Fruit fly (Drosophila melanogaster): Measurements from ENCODE around the gene CG17078.

Gene CG17078

dm6 chr2L:285596-286023 lies 7.6 kb upstream of the CG17078 start (continued):
- TF ChIP-seq dati (GFP tag; IDR thresholded peaks at IDR 0.05): no peak
- no peak for TF ChIP-seq CG6272 (GFP tag; IDR thresholded peaks at IDR 0.05)
- TF ChIP-seq CG7372 (GFP tag; IDR thresholded peaks at IDR 0.05): peak; percentile 18; the same call in 1 of the 2 replicates
- TF ChIP-seq CG5953 (GFP tag; IDR thresholded peaks at IDR 0.05): 0 out of 2 replicates have a peak, but pooled peaks have one; percentile 29
- no peak for TF ChIP-seq CG2129 (GFP tag; IDR thresholded peaks at IDR 0.05; ENCODE audit: partially characterized antibody)
- peak; percentile 53 for TF ChIP-seq CG10147 (GFP tag; optimal IDR thresholded peaks at IDR 0.05)
- peak; percentile 42 for TF ChIP-seq mam (GFP tag; optimal IDR thresholded peaks at IDR 0.05)
- peak; percentile 80 for TF ChIP-seq pzg (GFP tag; optimal IDR thresholded peaks at IDR 0.05)
- TF ChIP-seq ac (GFP tag; optimal IDR thresholded peaks at IDR 0.05): peak; percentile 19
- TF ChIP-seq p53 (GFP tag; optimal IDR thresholded peaks at IDR 0.05): no peak
- no peak for TF ChIP-seq vnd (GFP tag; IDR thresholded peaks at IDR 0.05; ENCODE audit: partially characterized antibody)
- TF ChIP-seq emc (GFP tag; optimal IDR thresholded peaks at IDR 0.05): no peak
- TF ChIP-seq ems (GFP tag; optimal IDR thresholded peaks at IDR 0.05): peak; percentile 54
- 0 out of 3 replicates have a peak, but pooled peaks have one; percentile 33 for TF ChIP-seq CG17361 (GFP tag; IDR thresholded peaks at IDR 0.05)
- TF ChIP-seq CG11695 (GFP tag; IDR thresholded peaks at IDR 0.05): no peak
- peak; percentile 51 for TF ChIP-seq CG34376 (GFP tag; optimal IDR thresholded peaks at IDR 0.05)
- no peak for TF ChIP-seq CG2889 (GFP tag; IDR thresholded peaks at IDR 0.05)
- TF ChIP-seq CG14710 (tag; optimal IDR thresholded peaks at IDR 0.05): peak; percentile 65
- TF ChIP-seq Sin3A (optimal IDR thresholded peaks at IDR 0.05): no peak
- TF ChIP-seq Rfx (GFP tag; IDR thresholded peaks at IDR 0.05): peak; percentile 75
- TF ChIP-seq CG3847 (GFP tag; IDR thresholded peaks at IDR 0.05): peak; percentile 52
- peak; percentile 70 for TF ChIP-seq CG18599 (GFP tag; optimal IDR thresholded peaks at IDR 0.05)
- peak; percentile 64 for TF ChIP-seq ftz-f1 (GFP tag; optimal IDR thresholded peaks at IDR 0.05)
- TF ChIP-seq Bgb (GFP tag; IDR thresholded peaks at IDR 0.05; ENCODE audit: partially characterized antibody): peak; percentile 53; the same call in 1 of the 2 replicates
- TF ChIP-seq CG3065 (GFP tag; optimal IDR thresholded peaks at IDR 0.05): peak; percentile 60
- TF ChIP-seq CG4328 (GFP tag; optimal IDR thresholded peaks at IDR 0.05): peak; percentile 24
- TF ChIP-seq bowl (GFP tag; IDR thresholded peaks at IDR 0.05): no peak
- TF ChIP-seq CG6765 (GFP tag; optimal IDR thresholded peaks at IDR 0.05): no peak
- peak; percentile 29 for TF ChIP-seq phol (tag; optimal IDR thresholded peaks at IDR 0.05)
- TF ChIP-seq CG11085 (GFP tag; IDR thresholded peaks at IDR 0.05): no peak
- TF ChIP-seq D (optimal IDR thresholded peaks at IDR 0.05): no peak
- TF ChIP-seq D (GFP tag; optimal IDR thresholded peaks at IDR 0.05): peak; percentile 12
- no peak for TF ChIP-seq CG8281 (tag; optimal IDR thresholded peaks at IDR 0.05)
- peak; percentile 46 for TF ChIP-seq CG15601 (tag; optimal IDR thresholded peaks at IDR 0.05)
- no peak for TF ChIP-seq Aef1 (GFP tag; IDR thresholded peaks at IDR 0.05)
- peak; percentile 41; the same call in 1 of the 2 replicates for TF ChIP-seq CG13287 (GFP tag; IDR thresholded peaks at IDR 0.05; ENCODE audit: partially characterized antibody)
- TF ChIP-seq hb (GFP tag; IDR thresholded peaks at IDR 0.05; ENCODE audit: partially characterized antibody): no peak
- TF ChIP-seq sens-2 (GFP tag; IDR thresholded peaks at IDR 0.05): 0 out of 2 replicates have a peak, but pooled peaks have one; percentile 33
- no peak for TF ChIP-seq CG18764 (GFP tag; optimal IDR thresholded peaks at IDR 0.05)
- peak; percentile 40 for TF ChIP-seq pb (GFP tag; optimal IDR thresholded peaks at IDR 0.05)
- TF ChIP-seq CG7963 (GFP tag; IDR thresholded peaks at IDR 0.05; ENCODE audit: partially characterized antibody): no peak
- no peak for TF ChIP-seq sima (GFP tag; optimal IDR thresholded peaks at IDR 0.05)
- 0 out of 2 replicates have a peak, but pooled peaks have one; percentile 35 for TF ChIP-seq CG17328 (GFP tag; IDR thresholded peaks at IDR 0.05)
- TF ChIP-seq CG31224 (GFP tag; IDR thresholded peaks at IDR 0.05): no peak
- peak; percentile 65 for TF ChIP-seq trem (tag; optimal IDR thresholded peaks at IDR 0.05)
- no peak for TF ChIP-seq CG10959 (GFP tag; IDR thresholded peaks at IDR 0.05)
- TF ChIP-seq lab (GFP tag; optimal IDR thresholded peaks at IDR 0.05): no peak
- peak; percentile 4 for TF ChIP-seq pfk (GFP tag; optimal IDR thresholded peaks at IDR 0.05)
- peak; percentile 61 for TF ChIP-seq slbo (GFP tag; IDR thresholded peaks at IDR 0.05)
- TF ChIP-seq YL-1 (GFP tag; optimal IDR thresholded peaks at IDR 0.05): peak; percentile 63
- TF ChIP-seq CG3838 (GFP tag; optimal IDR thresholded peaks at IDR 0.05): no peak
